Fruit fly (Drosophila melanogaster) whole organism, embryonic: ENCODE data around the gene eIF1.

Experiments
- Atf3 ChIP-seq: fragments of 200-800 bp; sonication (Bioruptor generic); optimal IDR thresholded peaks from 3 replicates; lab custom pipeline; 2016; ENCODE audit warnings: missing biosample characterization, missing genetic modification characterization
- BEAF-32 ChIP-seq: fragments of 200-800 bp; sonication (Bioruptor generic); optimal IDR thresholded peaks from 3 replicates; lab custom pipeline; 2017; ENCODE audit warnings: missing biosample characterization, missing genetic modification characterization, mild to moderate bottlenecking, moderate library complexity, missing genetic modification reagents
- Bgb ChIP-seq: fragments of 200-800 bp; sonication (Bioruptor generic); IDR thresholded peaks from 2 replicates; pipeline ENCODE4 v1.3.6; 2022; ENCODE audit warnings: missing biosample characterization, missing genetic modification characterization; ENCODE audit not compliant: partially characterized antibody
- Blimp-1 ChIP-seq: fragments of 200-800 bp; sonication (Bioruptor generic); optimal IDR thresholded peaks from 3 replicates; lab custom pipeline; 2018; ENCODE audit warnings: missing biosample characterization, missing genetic modification characterization, mild to moderate bottlenecking, moderate library complexity, missing genetic modification reagents
- CG11398 ChIP-seq: fragments of 200-800 bp; sonication (Bioruptor generic); optimal IDR thresholded peaks from 2 replicates; lab custom pipeline; 2016; ENCODE audit warnings: missing biosample characterization, missing genetic modification characterization
- CG12236 ChIP-seq: fragments of 200-800 bp; sonication (Bioruptor generic); optimal IDR thresholded peaks from 2 replicates; lab custom pipeline; 2016; ENCODE audit warnings: missing biosample characterization, missing genetic modification characterization
- CG13775 ChIP-seq: fragments of 200-800 bp; sonication (Bioruptor generic); optimal IDR thresholded peaks from 3 replicates; lab custom pipeline; 2017; ENCODE audit warnings: missing biosample characterization, mild to moderate bottlenecking, missing genetic modification characterization
- CG14050 ChIP-seq: fragments of 200-800 bp; sonication (Bioruptor generic); IDR thresholded peaks from 3 replicates; pipeline ENCODE4 v1.3.6; 2022; ENCODE audit warnings: missing biosample characterization, missing genetic modification characterization
- CG14965 ChIP-seq: fragments of 200-800 bp; sonication (Bioruptor generic); optimal IDR thresholded peaks from 2 replicates; lab custom pipeline; 2016; ENCODE audit warnings: missing biosample characterization, missing genetic modification characterization, borderline replicate concordance
- CG1603 ChIP-seq: fragments of 200-800 bp; sonication (Bioruptor generic); optimal IDR thresholded peaks from 2 replicates; lab custom pipeline; 2019; ENCODE audit warnings: missing biosample characterization, mild to moderate bottlenecking, missing genetic modification characterization, moderate library complexity
- CG17328 ChIP-seq: fragments of 200-800 bp; sonication (Bioruptor generic); IDR thresholded peaks from 2 replicates; pipeline ENCODE4 v1.3.6; 2022; ENCODE audit warnings: missing biosample characterization, missing genetic modification characterization
- CG17385 ChIP-seq: fragments of 200-800 bp; sonication (Bioruptor generic); optimal IDR thresholded peaks from 3 replicates; lab custom pipeline; 2018; ENCODE audit warnings: missing biosample characterization, mild to moderate bottlenecking, missing genetic modification characterization
- CG32767 ChIP-seq: fragments of 200-800 bp; sonication (Bioruptor generic); IDR thresholded peaks from 2 replicates; pipeline ENCODE4 v1.3.6; 2022; ENCODE audit warnings: missing biosample characterization, missing genetic modification characterization
- CG4424 ChIP-seq: fragments of 200-800 bp; sonication (Bioruptor generic); optimal IDR thresholded peaks from 3 replicates; lab custom pipeline; 2016; ENCODE audit warnings: missing biosample characterization, missing genetic modification characterization
- CG4730 ChIP-seq: fragments of 200-800 bp; sonication (Bioruptor generic); IDR thresholded peaks from 2 replicates; pipeline ENCODE4 v1.3.6; 2022; ENCODE audit warnings: missing biosample characterization, missing genetic modification characterization
- CG7786 ChIP-seq: fragments of 200-800 bp; sonication (Bioruptor generic); optimal IDR thresholded peaks from 2 replicates; lab custom pipeline; 2016; ENCODE audit warnings: missing biosample characterization, missing genetic modification characterization
- CG7928 ChIP-seq: fragments of 200-800 bp; sonication (Bioruptor generic); optimal IDR thresholded peaks from 2 replicates; lab custom pipeline; 2017; ENCODE audit warnings: missing biosample characterization, mild to moderate bottlenecking, missing genetic modification characterization
- CG8765 ChIP-seq: fragments of 200-800 bp; sonication (Bioruptor generic); IDR thresholded peaks from 2 replicates; pipeline ENCODE4 v1.3.6; 2022; ENCODE audit warnings: missing biosample characterization, missing genetic modification characterization
- CG8924 ChIP-seq: fragments of 200-800 bp; optimal IDR thresholded peaks from 3 replicates; lab custom pipeline; 2019; ENCODE audit warnings: missing biosample characterization, mild to moderate bottlenecking, missing genetic modification characterization, moderate library complexity
- CoRest ChIP-seq: fragments of 200-800 bp; sonication (Bioruptor generic); optimal IDR thresholded peaks from 3 replicates; lab custom pipeline; 2018; ENCODE audit warnings: missing biosample characterization, mild to moderate bottlenecking, missing genetic modification characterization, moderate library complexity
- Fer3 ChIP-seq: fragments of 200-800 bp; sonication (Bioruptor generic); optimal IDR thresholded peaks from 2 replicates; lab custom pipeline; 2018; ENCODE audit warnings: missing biosample characterization, mild to moderate bottlenecking, missing genetic modification characterization, moderate library complexity
- Hsf ChIP-seq: fragments of 200-800 bp; sonication (Bioruptor generic); optimal IDR thresholded peaks from 3 replicates; lab custom pipeline; 2016; ENCODE audit warnings: missing biosample characterization, missing genetic modification characterization
- Optix ChIP-seq: fragments of 200-800 bp; sonication (Bioruptor generic); IDR thresholded peaks from 3 replicates; pipeline ENCODE4 v1.3.6; 2022; ENCODE audit warnings: missing biosample characterization, missing genetic modification characterization
- Rx ChIP-seq: fragments of 200-800 bp; sonication (Bioruptor generic); IDR thresholded peaks from 2 replicates; pipeline ENCODE4 v1.3.6; 2022; ENCODE audit warnings: missing biosample characterization, missing genetic modification characterization
- Sox100B ChIP-seq: fragments of 200-800 bp; sonication (Bioruptor generic); optimal IDR thresholded peaks from 3 replicates; lab custom pipeline; 2018; ENCODE audit warnings: missing biosample characterization, mild to moderate bottlenecking, missing genetic modification characterization
- Stat92E ChIP-seq, 3 experiments: fragments of >200 bp in 2 of 3; fragments of 200-800 bp in 1 of 3; sonication (Bioruptor generic) in 1 of 3; optimal IDR thresholded peaks; 2 replicates each; lab custom pipeline; 2017 to 2019; ENCODE audit warnings: missing biosample characterization in 3 of 3, missing genetic modification characterization in 3 of 3, mild to moderate bottlenecking in 1 of 3, moderate library complexity in 1 of 3
- TFAM ChIP-seq: fragments of 200-800 bp; sonication (Bioruptor generic); optimal IDR thresholded peaks from 2 replicates; lab custom pipeline; 2017; ENCODE audit warnings: missing biosample characterization, missing genetic modification characterization, inconsistent platforms
- YL-1 ChIP-seq: fragments of 200-800 bp; sonication (Bioruptor generic); optimal IDR thresholded peaks from 3 replicates; lab custom pipeline; 2017; ENCODE audit warnings: missing biosample characterization, mild to moderate bottlenecking, missing genetic modification characterization
- cg ChIP-seq: fragments of 200-800 bp; sonication (Bioruptor generic); optimal IDR thresholded peaks from 3 replicates; lab custom pipeline; 2019; ENCODE audit warnings: missing biosample characterization, mild to moderate bottlenecking, missing genetic modification characterization, moderate library complexity
- corto ChIP-seq: fragments of 200-800 bp; sonication (Bioruptor generic); optimal IDR thresholded peaks from 2 replicates; lab custom pipeline; 2016; ENCODE audit warnings: missing biosample characterization, mild to moderate bottlenecking, missing genetic modification characterization, moderate library complexity
- crp ChIP-seq, 2 experiments: fragments of 200-800 bp; sonication (Bioruptor generic); optimal IDR thresholded peaks; 2 replicates in 1 of 2; 3 replicates in 1 of 2; lab custom pipeline; 2017; ENCODE audit warnings: missing biosample characterization in 2 of 2, missing genetic modification characterization in 2 of 2, mild to moderate bottlenecking in 1 of 2, moderate library complexity in 1 of 2
- dati ChIP-seq: fragments of 200-800 bp; sonication (Bioruptor generic); IDR thresholded peaks from 2 replicates; pipeline ENCODE4 v1.3.6; 2022; ENCODE audit warnings: missing biosample characterization, missing genetic modification characterization
- dm ChIP-seq: fragments of 200-800 bp; sonication (Bioruptor generic); optimal IDR thresholded peaks from 3 replicates; lab custom pipeline; 2016; ENCODE audit warnings: missing biosample characterization, missing genetic modification characterization
- esg ChIP-seq: fragments of 200-800 bp; sonication (Bioruptor generic); conservative IDR thresholded peaks from 2 replicates; pipeline ENCODE4 v1.3.6; 2022; ENCODE audit warnings: missing biosample characterization, missing genetic modification characterization
- inv ChIP-seq: fragments of 200-800 bp; sonication (Bioruptor generic); IDR thresholded peaks from 2 replicates; pipeline ENCODE4 v1.3.6; 2022; ENCODE audit warnings: missing biosample characterization, missing genetic modification characterization; ENCODE audit not compliant: partially characterized antibody
- nerfin-1 ChIP-seq: fragments of 200-800 bp; sonication (Bioruptor generic); optimal IDR thresholded peaks from 3 replicates; lab custom pipeline; 2019; ENCODE audit warnings: missing biosample characterization, mild to moderate bottlenecking, missing genetic modification characterization, moderate library complexity
- onecut ChIP-seq: fragments of 200-800 bp; sonication (Bioruptor generic); IDR thresholded peaks from 2 replicates; pipeline ENCODE4 v1.3.6; 2022; ENCODE audit warnings: missing biosample characterization, missing genetic modification characterization
- pho ChIP-seq: fragments of 200-800 bp; sonication (Bioruptor generic); optimal IDR thresholded peaks from 2 replicates; lab custom pipeline; 2016; ENCODE audit warnings: missing biosample characterization, missing genetic modification characterization
- ro ChIP-seq: fragments of 200-800 bp; sonication (Bioruptor generic); IDR thresholded peaks from 2 replicates; pipeline ENCODE4 v1.3.6; 2022; ENCODE audit warnings: missing biosample characterization, missing genetic modification characterization
- salm ChIP-seq: fragments of 200-800 bp; sonication (Bioruptor generic); optimal IDR thresholded peaks from 2 replicates; lab custom pipeline; 2018; ENCODE audit warnings: missing biosample characterization, mild to moderate bottlenecking, missing genetic modification characterization
- sc ChIP-seq, 3 experiments: fragments of >200 bp in 2 of 3; fragments of 200-800 bp in 1 of 3; sonication (Bioruptor generic) in 1 of 3; optimal IDR thresholded peaks; 2 replicates in 2 of 3; 3 replicates in 1 of 3; lab custom pipeline; 2017; ENCODE audit warnings: mild to moderate bottlenecking in 1 of 3, missing biosample characterization in 1 of 3, missing genetic modification characterization in 1 of 3, missing genetic modification reagents in 1 of 3
- sens-2 ChIP-seq: fragments of 200-800 bp; sonication (Bioruptor generic); IDR thresholded peaks from 2 replicates; pipeline ENCODE4 v1.3.6; 2022; ENCODE audit warnings: missing biosample characterization, missing genetic modification characterization
- sima ChIP-seq: fragments of 200-800 bp; sonication (Bioruptor generic); optimal IDR thresholded peaks from 2 replicates; lab custom pipeline; 2016; ENCODE audit warnings: missing biosample characterization, missing genetic modification characterization
- tgo ChIP-seq: fragments of 200-800 bp; sonication (Bioruptor generic); IDR thresholded peaks from 3 replicates; pipeline ENCODE4 v1.3.6; 2022; ENCODE audit warnings: missing biosample characterization, missing genetic modification characterization
- yki ChIP-seq: fragments of >200 bp; optimal IDR thresholded peaks from 3 replicates; lab custom pipeline; 2018
- zfh2 ChIP-seq: fragments of 200-800 bp; sonication (Bioruptor generic); optimal IDR thresholded peaks from 2 replicates; lab custom pipeline; 2016; ENCODE audit warnings: missing biosample characterization, missing genetic modification characterization

The eIF1 gene

dm6 chr3L:3249664-3249996, 26.5 kb downstream of the eIF1 start:
- TF ChIP-seq Blimp-1 (GFP tag; lab: Kevin White, UChicago) (peak; percentile 96), dm (GFP tag; lab: Kevin White, UChicago) (no peak)

dm6 chr3L:3249997-3250774, 27.0 kb downstream of the eIF1 start:
- TF ChIP-seq dm (GFP tag; lab: Kevin White, UChicago) = peak; percentile 87
- peak; percentile 94 for TF ChIP-seq CG12236
- TF ChIP-seq Optix (GFP tag; lab: Robert Waterston, UW) = peak; percentile 77
- TF ChIP-seq CG14965 (GFP tag; lab: Kevin White, UChicago) = peak; percentile 56
- peak; percentile 76; the same call in 1 of the 2 replicates for TF ChIP-seq CG32767 (GFP tag; lab: Robert Waterston, UW)
- peak; percentile 80 for TF ChIP-seq CG4730 (GFP tag; lab: Robert Waterston, UW)
- peak; percentile 97 for TF ChIP-seq Hsf (GFP tag; lab: Kevin White, UChicago)
- peak; percentile 97 for TF ChIP-seq CG13775 (GFP tag; lab: Kevin White, UChicago)
- peak; percentile 81 for TF ChIP-seq Fer3
- peak; percentile 60; the same call in 2 of the 3 replicates for TF ChIP-seq CG14050 (GFP tag; lab: Robert Waterston, UW)
- TF ChIP-seq YL-1 (GFP tag; lab: Kevin White, UChicago) = peak; percentile 81
- peak; percentile 86 for TF ChIP-seq tgo (GFP tag; lab: Robert Waterston, UW)
- peak; percentile 69 for TF ChIP-seq CG1603 (tag; lab: Kevin White, UChicago)
- peak; percentile 92 for TF ChIP-seq CG17385 (GFP tag; lab: Kevin White, UChicago)
- TF ChIP-seq dati (GFP tag; lab: Robert Waterston, UW) = peak; percentile 38; the same call in 1 of the 2 replicates
- peak; percentile 84 for TF ChIP-seq sima (GFP tag; lab: Kevin White, UChicago)
- peak; percentile 71 for TF ChIP-seq TFAM (GFP tag; lab: Kevin White, UChicago)
- peak; percentile 96 for TF ChIP-seq pho
- TF ChIP-seq CG11398 (GFP tag; lab: Kevin White, UChicago) = peak; percentile 90
- TF ChIP-seq onecut (GFP tag; lab: Robert Waterston, UW) = peak; percentile 62
- TF ChIP-seq corto = peak; percentile 37
- TF ChIP-seq Stat92E (GFP tag; optimal IDR thresholded peaks at IDR 0.05; lab: Kevin White, UChicago) = peak in 1 of 3 experiments; percentile 77
- no peak for TF ChIP-seq CG8765 (GFP tag; lab: Robert Waterston, UW)
- peak; percentile 94 for TF ChIP-seq Atf3 (GFP tag; lab: Kevin White, UChicago)
- TF ChIP-seq CoRest (tag; lab: Kevin White, UChicago) = peak; percentile 98
- no peak; the same call in 1 of the 2 replicates for TF ChIP-seq sens-2 (GFP tag; lab: Robert Waterston, UW)
- TF ChIP-seq nerfin-1 (tag; lab: Kevin White, UChicago) = peak; percentile 92
- TF ChIP-seq Rx = peak; percentile 36; the same call in 1 of the 2 replicates
- peak; percentile 77 for TF ChIP-seq CG17328 (GFP tag; lab: Robert Waterston, UW)
- TF ChIP-seq inv (GFP tag; lab: Robert Waterston, UW) = no peak
- TF ChIP-seq cg = no peak
- TF ChIP-seq Sox100B (GFP tag; lab: Kevin White, UChicago) = peak; percentile 98
- TF ChIP-seq CG7786 = peak; percentile 96
- TF ChIP-seq CG7928 = peak; percentile 74
- peak; percentile 45; the same call in 1 of the 2 replicates for TF ChIP-seq Bgb
- peak; percentile 69 for TF ChIP-seq ro (GFP tag; lab: Robert Waterston, UW)
- peak; percentile 90 for TF ChIP-seq esg (GFP tag; lab: Robert Waterston, UW)
- TF ChIP-seq salm (tag; lab: Kevin White, UChicago) = peak; percentile 79
- peak; percentile 6 for TF ChIP-seq yki (lab: Kevin White, UChicago)
- peak; percentile 15 for TF ChIP-seq BEAF-32 (GFP tag; lab: Kevin White, UChicago)
- peak; percentile 95 for TF ChIP-seq zfh2 (GFP tag; lab: Kevin White, UChicago)
- peak; percentile 98 for TF ChIP-seq CG8924 (tag; lab: Kevin White, UChicago)
- peak in 1 of 2 experiments; percentile 67 for TF ChIP-seq crp (GFP tag; optimal IDR thresholded peaks at IDR 0.05; lab: Kevin White, UChicago)
- no peak for TF ChIP-seq sc (optimal IDR thresholded peaks at IDR 0.05; lab: Kevin White, UChicago)
- TF ChIP-seq sc (GFP tag; optimal IDR thresholded peaks at IDR 0.05; lab: Kevin White, UChicago) = peak; percentile 98
- peak; percentile 97 for TF ChIP-seq CG4424 (GFP tag; lab: Kevin White, UChicago)
